Fruit fly (Drosophila melanogaster) whole organism: ENCODE measurements around the gene CG5359.

Experiments
- CG8478 ChIP-seq: fragments of >200 bp; optimal IDR thresholded peaks from 2 replicates; lab custom pipeline; 2018; ENCODE audit warnings: inconsistent platforms
- Dll ChIP-seq: fragments of >200 bp; optimal IDR thresholded peaks from 2 replicates; lab custom pipeline; 2017
- EcR ChIP-seq, 2 experiments: fragments of >200 bp; optimal IDR thresholded peaks; 2 replicates each; lab custom pipeline; 2017; ENCODE audit warnings: missing biosample characterization in 2 of 2, missing genetic modification characterization in 2 of 2, missing genetic modification reagents in 2 of 2
- pan ChIP-seq: fragments of >200 bp; optimal IDR thresholded peaks from 2 replicates; lab custom pipeline; 2017
- psq ChIP-seq: fragments of >200 bp; optimal IDR thresholded peaks from 2 replicates; lab custom pipeline; 2017
- usp ChIP-seq: fragments of >200 bp; optimal IDR thresholded peaks from 2 replicates; lab custom pipeline; 2017; ENCODE audit warnings: missing biosample characterization, missing genetic modification characterization, mixed read lengths

Gene CG5359

dm6 chr3R:9966109-9966701 is 34.9 kb downstream of the CG5359 start:
- peak in 1 of 2 experiments; percentile 62 for TF ChIP-seq EcR (GFP tag; optimal IDR thresholded peaks at IDR 0.05; lab: Kevin White, UChicago)
- TF ChIP-seq pan (lab: Kevin White, UChicago), result no peak

DNA sequence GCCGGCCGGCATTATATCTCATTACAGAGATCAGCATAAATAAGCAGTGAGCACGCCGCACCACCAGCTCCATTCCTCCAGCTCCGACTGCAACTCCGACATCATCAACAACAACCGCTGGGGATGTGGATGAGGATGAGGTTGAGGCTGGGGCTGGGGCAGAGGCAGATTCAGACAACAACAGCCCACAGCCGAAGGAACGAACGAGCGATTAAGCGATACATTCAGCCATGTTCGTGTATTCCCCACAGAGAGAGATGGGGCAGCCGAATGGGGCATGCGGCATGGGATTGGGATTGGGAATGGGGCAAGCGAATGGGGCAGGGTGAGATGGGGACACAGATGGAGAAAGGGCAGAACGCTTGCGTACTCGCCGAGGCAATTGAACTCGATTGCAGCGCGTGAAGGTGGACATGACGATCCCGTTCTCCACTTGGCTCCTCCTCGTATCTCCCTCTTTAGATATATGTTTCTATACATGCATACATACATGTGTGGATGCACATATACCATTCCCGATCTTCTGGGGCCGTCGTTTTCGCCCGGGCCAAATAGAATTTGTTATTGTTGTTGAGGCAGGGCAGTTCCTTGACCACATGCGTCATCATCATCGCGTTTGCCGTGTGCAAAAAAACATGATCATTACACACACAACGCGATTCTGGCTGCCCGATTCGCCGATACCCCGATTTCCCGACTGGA is 36.3 kb downstream of the CG5359 start:
- TF ChIP-seq psq (lab: Kevin White, UChicago), result no peak
- no peak for TF ChIP-seq CG8478 (lab: Kevin White, UChicago)
- TF ChIP-seq Dll (lab: Kevin White, UChicago), result no peak
- peak in 1 of 2 experiments; percentile 82 for TF ChIP-seq EcR (GFP tag; optimal IDR thresholded peaks at IDR 0.05; lab: Kevin White, UChicago)
- TF ChIP-seq pan (lab: Kevin White, UChicago), result no peak
- TF ChIP-seq usp (GFP tag; lab: Kevin White, UChicago), result no peak

DNA sequence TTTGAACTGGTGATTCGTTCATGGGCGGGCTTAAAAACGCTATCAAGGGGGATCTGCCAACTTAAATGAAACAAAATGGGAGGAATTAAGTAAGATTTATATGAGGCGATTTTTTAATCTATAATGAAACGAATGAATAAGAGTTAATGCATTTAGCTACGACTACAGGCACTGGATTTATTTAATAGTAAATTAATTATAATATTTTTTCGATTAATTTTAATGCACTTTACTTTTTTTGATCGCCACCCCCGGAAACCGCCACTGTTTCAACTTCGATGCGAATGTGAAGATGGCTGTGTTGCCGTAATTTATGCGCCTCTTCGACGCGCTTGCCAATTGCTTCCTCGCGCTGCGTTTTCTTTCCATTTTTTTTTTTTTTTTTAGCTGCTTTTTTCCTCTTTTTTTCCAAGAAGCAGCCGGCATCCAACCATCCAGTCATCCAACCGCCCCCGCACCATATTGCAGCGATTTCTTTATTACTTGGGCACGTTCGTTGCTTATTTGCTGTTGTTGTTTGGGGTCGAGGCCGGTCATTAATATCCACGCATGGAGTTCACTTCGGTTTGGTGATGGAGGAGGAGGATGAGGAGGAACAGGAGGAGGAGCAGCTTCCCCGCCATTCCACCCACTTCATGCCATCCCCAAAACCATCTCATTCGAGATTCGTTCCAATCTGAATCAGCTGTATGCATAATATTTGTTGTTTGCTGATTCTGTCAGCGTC is 37.7 kb downstream of the CG5359 start:
- peak; percentile 66 to 88 for TF ChIP-seq EcR (GFP tag; optimal IDR thresholded peaks at IDR 0.05; lab: Kevin White, UChicago)
- TF ChIP-seq usp (GFP tag; lab: Kevin White, UChicago), result no peak
- no peak for TF ChIP-seq Dll (lab: Kevin White, UChicago)
- no peak for TF ChIP-seq CG8478 (lab: Kevin White, UChicago)

DNA sequence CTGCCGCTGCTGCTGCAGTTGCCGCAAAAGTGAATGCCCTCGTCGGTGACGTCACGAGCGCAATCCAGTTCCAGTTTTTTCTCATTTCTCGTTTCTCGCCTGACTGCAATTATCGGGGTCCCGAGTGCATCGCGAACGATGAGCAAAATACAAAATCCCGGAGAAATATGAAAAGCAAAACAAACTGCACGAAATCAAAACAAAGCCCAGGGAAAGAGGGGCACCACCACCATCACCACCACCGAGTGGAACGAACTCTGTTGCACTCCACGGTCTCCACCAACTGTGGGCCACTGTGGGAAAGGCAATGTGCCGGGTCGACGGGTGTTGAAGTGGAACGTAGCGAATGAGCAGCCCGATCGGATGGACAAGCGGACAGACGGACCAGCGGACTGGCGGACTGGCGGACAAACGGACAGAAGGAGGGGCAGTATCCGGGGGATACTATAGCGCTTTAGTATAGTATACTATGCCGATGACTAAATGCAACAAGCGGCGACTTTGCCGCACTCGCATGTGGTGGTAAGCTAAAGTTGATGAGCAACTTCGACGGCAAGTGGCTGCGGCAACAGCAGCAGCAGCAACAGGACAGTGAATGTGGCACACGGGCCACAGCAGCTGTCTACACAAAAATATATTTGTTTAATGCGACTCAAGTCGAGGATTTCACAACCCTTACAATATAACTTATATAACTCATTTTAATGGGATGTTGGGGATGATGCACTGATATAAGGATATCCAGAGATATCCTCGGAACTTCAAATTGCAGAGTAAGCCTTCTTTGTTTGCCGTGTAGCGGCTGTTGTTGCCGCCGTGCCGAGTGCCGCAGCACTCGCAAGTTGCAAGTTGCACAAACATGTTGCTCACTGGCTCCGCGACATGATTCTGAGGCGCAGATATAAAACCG is 39.7 kb downstream of the CG5359 start:
- TF ChIP-seq pan (lab: Kevin White, UChicago), result no peak
- TF ChIP-seq EcR (GFP tag; optimal IDR thresholded peaks at IDR 0.05; lab: Kevin White, UChicago), result peak; percentile 53 to 98

DNA sequence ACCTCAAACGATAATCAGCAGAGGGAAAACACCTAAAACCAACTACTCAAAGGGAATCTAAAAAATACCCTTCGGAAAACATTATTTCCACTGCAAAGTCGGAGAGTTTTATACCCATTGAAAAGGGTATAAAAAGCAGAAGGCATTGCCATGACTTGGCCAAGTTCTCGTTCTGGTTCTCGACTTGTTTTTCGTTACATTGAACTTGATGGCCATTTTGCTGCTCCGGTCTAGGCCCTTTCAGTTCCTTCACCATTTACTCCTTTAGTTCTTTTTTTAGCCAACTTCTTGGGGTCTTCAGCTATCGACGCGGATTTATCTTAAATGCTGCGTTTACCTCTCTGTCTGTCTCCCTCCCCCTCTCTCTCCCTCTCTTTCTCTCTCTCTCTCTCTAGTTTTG is 41.2 kb downstream of the CG5359 start:
- TF ChIP-seq psq (lab: Kevin White, UChicago) (no peak), EcR (GFP tag; optimal IDR thresholded peaks at IDR 0.05; lab: Kevin White, UChicago) (peak in 1 of 2 experiments; percentile 63)

DNA sequence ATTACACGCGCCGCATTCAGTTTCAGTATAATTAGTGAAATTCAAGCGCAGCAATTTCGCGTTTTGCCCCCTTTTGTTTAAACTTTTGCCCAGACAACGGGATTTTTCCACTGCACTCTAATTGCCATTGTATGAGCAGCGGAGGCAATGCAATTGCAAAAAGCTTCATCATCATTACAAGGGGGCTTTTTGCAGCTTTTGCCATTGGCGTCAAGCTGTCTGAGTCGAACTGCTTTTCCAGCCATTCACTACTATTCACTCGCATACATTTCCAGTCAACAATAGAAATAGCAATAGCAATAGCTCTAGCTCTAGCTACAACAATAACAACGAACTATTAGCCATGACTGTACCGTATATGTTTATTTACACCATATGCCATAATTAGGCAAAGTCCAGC is 43.9 kb downstream of the CG5359 start:
- no peak for TF ChIP-seq pan (lab: Kevin White, UChicago)
- no peak for TF ChIP-seq Dll (lab: Kevin White, UChicago)
- TF ChIP-seq CG8478 (lab: Kevin White, UChicago), result no peak
- TF ChIP-seq EcR (GFP tag; optimal IDR thresholded peaks at IDR 0.05; lab: Kevin White, UChicago), result no peak
- TF ChIP-seq usp (GFP tag; lab: Kevin White, UChicago), result no peak
- TF ChIP-seq psq (lab: Kevin White, UChicago), result no peak

DNA sequence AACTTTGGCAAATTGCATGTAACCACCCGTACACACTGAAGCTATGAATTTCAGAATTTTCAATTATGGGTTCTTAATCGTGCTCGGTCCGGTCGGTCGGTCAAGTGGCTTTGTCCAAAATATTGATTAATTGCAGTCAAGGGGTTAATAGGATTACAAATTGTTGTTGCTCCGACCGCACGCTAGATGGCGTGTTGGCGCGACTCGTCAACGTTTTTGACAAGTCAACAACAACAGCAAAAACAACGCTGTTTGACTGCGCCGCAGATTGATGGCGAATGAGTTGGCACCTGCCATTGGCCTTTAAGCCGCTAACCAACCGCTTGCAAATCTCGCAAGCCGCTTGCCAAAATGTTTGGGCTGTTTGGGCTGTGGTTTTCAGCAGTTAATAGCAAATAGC is 44.4 kb downstream of the CG5359 start:
- TF ChIP-seq usp (GFP tag; lab: Kevin White, UChicago) (no peak), psq (lab: Kevin White, UChicago) (no peak), CG8478 (lab: Kevin White, UChicago) (no peak), Dll (lab: Kevin White, UChicago) (no peak), pan (lab: Kevin White, UChicago) (no peak), EcR (GFP tag; optimal IDR thresholded peaks at IDR 0.05; lab: Kevin White, UChicago) (no peak)

- TF ChIP-seq Dll (lab: Kevin White, UChicago) (no peak), EcR (GFP tag; optimal IDR thresholded peaks at IDR 0.05; lab: Kevin White, UChicago) (peak; percentile 33 to 54)
These were observed 46.3 kb downstream of the CG5359 start for dm6 chr3R:9954648-9955290.

DNA sequence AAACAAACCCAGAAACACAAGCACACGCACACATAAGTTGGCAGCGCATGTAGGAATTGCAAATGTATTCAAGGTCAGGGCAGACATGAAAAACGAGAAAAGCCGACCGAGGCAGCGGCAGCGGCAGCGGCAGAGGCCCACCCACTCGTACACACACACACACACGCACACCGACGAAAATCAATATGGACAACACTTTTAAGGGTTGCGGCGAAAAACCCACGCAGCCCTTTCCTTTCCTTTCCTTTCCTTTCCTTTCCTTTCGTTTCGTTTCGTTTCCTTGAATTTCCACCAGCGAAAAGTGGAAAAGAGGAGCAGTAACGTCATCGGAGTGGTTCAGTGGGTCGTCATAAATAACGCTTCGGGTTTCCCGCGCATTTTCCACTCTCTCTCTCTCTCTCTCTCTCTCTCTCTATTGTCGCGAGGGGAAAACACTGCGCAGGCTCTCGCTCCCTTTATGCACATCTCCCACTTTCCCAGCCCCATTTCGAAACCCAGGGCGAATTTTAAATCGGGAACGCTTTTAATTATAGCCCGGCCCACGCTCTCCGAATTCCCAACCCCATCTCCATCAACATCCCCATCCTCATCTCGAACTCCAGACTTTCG is 48.3 kb downstream of the CG5359 start:
- TF ChIP-seq pan (lab: Kevin White, UChicago) (no peak), usp (GFP tag; lab: Kevin White, UChicago) (no peak), EcR (GFP tag; optimal IDR thresholded peaks at IDR 0.05; lab: Kevin White, UChicago) (no peak), CG8478 (lab: Kevin White, UChicago) (no peak), Dll (lab: Kevin White, UChicago) (no peak), psq (lab: Kevin White, UChicago) (no peak)

dm6 chr3R:9951679-9952078 is 49.4 kb downstream of the CG5359 start:
- TF ChIP-seq pan (lab: Kevin White, UChicago), result no peak
- TF ChIP-seq Dll (lab: Kevin White, UChicago), result no peak
- no peak for TF ChIP-seq EcR (GFP tag; optimal IDR thresholded peaks at IDR 0.05; lab: Kevin White, UChicago)
- no peak for TF ChIP-seq psq (lab: Kevin White, UChicago)
- no peak for TF ChIP-seq usp (GFP tag; lab: Kevin White, UChicago)
- no peak for TF ChIP-seq CG8478 (lab: Kevin White, UChicago)
